Fruit fly (Drosophila melanogaster): ENCODE results near the gene CG33928.

The CG33928 gene

dm6 chr2L:17449608-17450504 lies 13.5 kb upstream of the CG33928 start, which contains the start of gene dl (continued):
- TF ChIP-seq CG31388 (GFP tag; optimal IDR thresholded peaks at IDR 0.05), result no peak
- TF ChIP-seq CHES-1-like (GFP tag; optimal IDR thresholded peaks at IDR 0.05), result no peak
- TF ChIP-seq NFAT (GFP tag; IDR thresholded peaks at IDR 0.05), result peak; percentile 46; the same call in 1 of the 2 replicates
- TF ChIP-seq gfzf (GFP tag; optimal IDR thresholded peaks at IDR 0.05), result peak; percentile 10
- TF ChIP-seq CG7928 (GFP tag; optimal IDR thresholded peaks at IDR 0.05), result no peak
- no peak for TF ChIP-seq CG16779 (GFP tag; IDR thresholded peaks at IDR 0.05)
- TF ChIP-seq HmgD (GFP tag; optimal IDR thresholded peaks at IDR 0.05), result no peak
- TF ChIP-seq CG4854 (GFP tag; optimal IDR thresholded peaks at IDR 0.05), result no peak
- no peak for TF ChIP-seq gcm2 (GFP tag; optimal IDR thresholded peaks at IDR 0.05)
- TF ChIP-seq ATbp (GFP tag; optimal IDR thresholded peaks at IDR 0.05), result no peak
- TF ChIP-seq CG12236 (GFP tag; optimal IDR thresholded peaks at IDR 0.05), result no peak
- TF ChIP-seq H15 (GFP tag; IDR thresholded peaks at IDR 0.05), result no peak
- no peak for TF ChIP-seq MTF-1 (GFP tag; optimal IDR thresholded peaks at IDR 0.05; ENCODE audit: borderline replicate concordance)
- TF ChIP-seq Aef1 (GFP tag; IDR thresholded peaks at IDR 0.05), result no peak
- TF ChIP-seq tgo (GFP tag; IDR thresholded peaks at IDR 0.05), result no peak
- no peak for TF ChIP-seq hkb (optimal IDR thresholded peaks at IDR 0.05)
- peak; percentile 9; the same call in 1 of the 2 replicates for TF ChIP-seq hkb (GFP tag; IDR thresholded peaks at IDR 0.05)
- no peak for TF ChIP-seq Eip74EF (GFP tag; optimal IDR thresholded peaks at IDR 0.05)
- TF ChIP-seq chinmo (GFP tag; IDR thresholded peaks at IDR 0.05; ENCODE audit: partially characterized antibody), result peak; percentile 85; the same call in 3 of the 4 replicates
- no peak for TF ChIP-seq sc (optimal IDR thresholded peaks at IDR 0.05)
- TF ChIP-seq sc (GFP tag; optimal IDR thresholded peaks at IDR 0.05), result no peak
- TF ChIP-seq Dp (GFP tag; optimal IDR thresholded peaks at IDR 0.05), result peak; percentile 27
- peak; percentile 11 for TF ChIP-seq CG4424 (GFP tag; optimal IDR thresholded peaks at IDR 0.05)
- TF ChIP-seq jing (GFP tag; optimal IDR thresholded peaks at IDR 0.05), result no peak
- no peak for TF ChIP-seq cas (GFP tag; IDR thresholded peaks at IDR 0.05)
- no peak for TF ChIP-seq tup (GFP tag; optimal IDR thresholded peaks at IDR 0.05)
- TF ChIP-seq Mes4 (GFP tag; optimal IDR thresholded peaks at IDR 0.05), result no peak
- TF ChIP-seq tx (GFP tag; optimal IDR thresholded peaks at IDR 0.05), result no peak
- no peak for TF ChIP-seq CG18764 (GFP tag; optimal IDR thresholded peaks at IDR 0.05)
- no peak for TF ChIP-seq prd (optimal IDR thresholded peaks at IDR 0.05)
- TF ChIP-seq prd (GFP tag; IDR thresholded peaks at IDR 0.05), result no peak
- no peak for TF ChIP-seq CG15073 (GFP tag; optimal IDR thresholded peaks at IDR 0.05)
- no peak for TF ChIP-seq croc (GFP tag; conservative IDR thresholded peaks at IDR 0.05)
- no peak for TF ChIP-seq ken (GFP tag; IDR thresholded peaks at IDR 0.05)
- TF ChIP-seq Bdp1 (GFP tag; optimal IDR thresholded peaks at IDR 0.05), result no peak
- TF ChIP-seq CrebB (tag; optimal IDR thresholded peaks at IDR 0.05), result no peak
- TF ChIP-seq caup (GFP tag; optimal IDR thresholded peaks at IDR 0.05; ENCODE audit: severe bottlenecking), result no peak
- TF ChIP-seq aop (GFP tag; IDR thresholded peaks at IDR 0.05), result no peak
- TF ChIP-seq D19A (tag; optimal IDR thresholded peaks at IDR 0.05), result peak; percentile 10
- TF ChIP-seq Doc3 (GFP tag; IDR thresholded peaks at IDR 0.05; ENCODE audit: partially characterized antibody), result no peak
- TF ChIP-seq Vsx1 (GFP tag; optimal IDR thresholded peaks at IDR 0.05), result no peak
- no peak for TF ChIP-seq mam (GFP tag; optimal IDR thresholded peaks at IDR 0.05)
- TF ChIP-seq Med (GFP tag), result peak; percentile 85
- TF ChIP-seq dmrt99B (tag; optimal IDR thresholded peaks at IDR 0.05), result no peak
- no peak for TF ChIP-seq inv (GFP tag; IDR thresholded peaks at IDR 0.05; ENCODE audit: partially characterized antibody)
- peak; percentile 2 to 43 for TF ChIP-seq bsh (GFP tag; optimal IDR thresholded peaks at IDR 0.05)
- no peak for TF ChIP-seq stc (GFP tag; IDR thresholded peaks at IDR 0.05)
- no peak for TF ChIP-seq ac (GFP tag; optimal IDR thresholded peaks at IDR 0.05)
- 0 out of 3 replicates have a peak, but pooled peaks have one; percentile 7 for TF ChIP-seq CG11456 (GFP tag; IDR thresholded peaks at IDR 0.05)
- TF ChIP-seq Bteb2 (GFP tag; optimal IDR thresholded peaks at IDR 0.05), result no peak
